Fruit fly (Drosophila melanogaster): ENCODE measurements around the gene Idgf2.

DNA sequence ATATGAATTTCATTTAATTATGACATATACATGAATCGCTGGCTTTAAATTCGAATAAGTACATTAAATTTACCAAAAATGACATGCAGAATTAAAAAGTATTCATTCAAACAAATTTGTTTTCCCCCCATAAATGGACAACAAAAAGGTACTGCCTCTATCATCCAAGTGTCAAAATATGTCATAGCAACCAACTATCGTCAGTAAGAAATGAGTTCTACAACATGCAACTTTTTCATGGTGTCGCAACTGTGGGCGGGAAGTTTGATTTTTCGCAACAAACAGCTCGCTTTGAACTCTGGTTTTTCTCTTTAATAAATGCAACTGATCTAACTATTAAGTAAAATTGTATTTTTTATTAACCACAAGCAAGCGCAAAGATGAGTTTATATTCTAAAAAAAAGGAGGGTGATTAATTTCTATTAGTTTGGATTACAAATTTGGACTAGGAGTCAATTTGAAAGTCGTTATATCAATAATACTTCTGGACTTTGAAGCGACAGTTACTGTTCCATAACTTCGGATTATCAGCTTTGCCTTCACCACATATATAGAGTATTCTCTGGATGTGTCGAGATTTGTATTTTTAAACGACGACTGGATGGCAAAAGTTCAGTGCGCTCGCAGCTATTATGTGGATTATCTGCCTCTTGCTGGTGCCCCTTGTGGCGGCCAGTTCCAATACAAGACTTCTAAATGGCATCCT, 40.6 kb downstream of the Idgf2 start, which contains the start of gene Nepl8:
- TF ChIP-seq CG17806 (tag; optimal IDR thresholded peaks at IDR 0.05) (no peak), Ets98B (GFP tag; IDR thresholded peaks at IDR 0.05) (no peak), Pif1A (GFP tag; optimal IDR thresholded peaks at IDR 0.05) (no peak), CG9948 (tag; optimal IDR thresholded peaks at IDR 0.05) (no peak), CG8301 (tag; optimal IDR thresholded peaks at IDR 0.05) (no peak), CG34367 (tag; optimal IDR thresholded peaks at IDR 0.05) (no peak), CG10348 (GFP tag; IDR thresholded peaks at IDR 0.05) (no peak)
